Worm (Caenorhabditis elegans) whole organism, L2 larva: ENCODE measurements around the gene str-37.

Source experiments
- R02D3.7 ChIP-seq: fragments of 150-350 bp; optimal IDR thresholded peaks from 2 replicates; lab custom pipeline; 2014; ENCODE audit warnings: missing biosample characterization, missing genetic modification characterization
- ZK546.5 ChIP-seq: sonication (generic microtip); optimal IDR thresholded peaks from 2 replicates; lab custom pipeline; 2017; ENCODE audit warnings: missing biosample characterization, missing genetic modification characterization
- alr-1 ChIP-seq: fragments of 150-350 bp; optimal IDR thresholded peaks from 2 replicates; lab custom pipeline; 2014; ENCODE audit warnings: missing biosample characterization, missing genetic modification characterization
- ama-1 ChIP-seq: fragments of 150-350 bp; optimal IDR thresholded peaks from 2 replicates; lab custom pipeline; 2018; ENCODE audit warnings: inconsistent platforms
- ceh-82 ChIP-seq: fragments of 150-350 bp; optimal IDR thresholded peaks from 2 replicates; lab custom pipeline; 2014; ENCODE audit warnings: missing biosample characterization, missing genetic modification characterization
- egl-27 ChIP-seq: sonication (generic microtip); optimal IDR thresholded peaks from 3 replicates; lab custom pipeline; 2017; ENCODE audit warnings: missing biosample characterization, missing genetic modification reagents, missing genetic modification characterization
- elt-3 ChIP-seq: sonication (generic microtip); optimal IDR thresholded peaks from 2 replicates; lab custom pipeline; 2017; ENCODE audit warnings: missing biosample characterization, missing genetic modification characterization
- fos-1 ChIP-seq: fragments of 150-350 bp; optimal IDR thresholded peaks from 2 replicates; lab custom pipeline; 2014; ENCODE audit warnings: missing biosample characterization, missing genetic modification characterization
- lin-39 ChIP-seq: fragments of 150-350 bp; optimal IDR thresholded peaks from 2 replicates; lab custom pipeline; 2014; ENCODE audit warnings: missing biosample characterization, missing genetic modification reagents, missing genetic modification characterization
- nhr-11 ChIP-seq: fragments of 150-350 bp; optimal IDR thresholded peaks from 2 replicates; lab custom pipeline; 2014; ENCODE audit warnings: missing biosample characterization, missing genetic modification characterization
- nhr-25 ChIP-seq: fragments of 150-350 bp; sonication (generic microtip); optimal IDR thresholded peaks from 3 replicates; lab custom pipeline; 2014; ENCODE audit warnings: missing biosample characterization, missing genetic modification characterization
- skn-1 ChIP-seq: sonication (generic microtip); optimal IDR thresholded peaks from 2 replicates; lab custom pipeline; 2017; ENCODE audit warnings: missing biosample characterization, missing genetic modification characterization
- sma-9 ChIP-seq, 2 experiments: fragments of 150-350 bp in 1 of 2; sonication (generic microtip) in 1 of 2; optimal IDR thresholded peaks; 2 replicates each; lab custom pipeline; 2014 to 2016; ENCODE audit warnings: missing genetic modification characterization in 2 of 2, mild to moderate bottlenecking in 1 of 2, missing biosample characterization in 1 of 2, missing compliant biosample characterization in 1 of 2, missing genetic modification reagents in 1 of 2, moderate library complexity in 1 of 2
- ztf-4 ChIP-seq: fragments of 150-350 bp; optimal IDR thresholded peaks from 2 replicates; lab custom pipeline; 2014; ENCODE audit warnings: missing biosample characterization, missing genetic modification characterization

ce11 chrV:13308616-13309015, 18.9 kb upstream of the str-37 start, which contains the start of gene C50B6.1:
- TF ChIP-seq ztf-4 (tag; lab: Kevin White, UChicago) (no peak), fos-1 (tag; lab: Kevin White, UChicago) (no peak), elt-3 (tag; lab: Kevin White, UChicago) (no peak), ZK546.5 (no peak), skn-1 (tag; lab: Kevin White, UChicago) (no peak), ceh-82 (tag; lab: Kevin White, UChicago) (no peak), ama-1 (lab: Kevin White, UChicago) (no peak), sma-9 (GFP tag; optimal IDR thresholded peaks at IDR 0.05; lab: Kevin White, UChicago) (no peak), sma-9 (tag; optimal IDR thresholded peaks at IDR 0.05; lab: Kevin White, UChicago) (no peak), lin-39 (no peak), alr-1 (no peak), egl-27 (tag; lab: Kevin White, UChicago) (no peak), nhr-11 (no peak), R02D3.7 (no peak), nhr-25 (tag; lab: Kevin White, UChicago) (no peak)
